Fruit fly (Drosophila melanogaster) whole organism, wandering third instar larva: ENCODE results near the gene RpS28-like.

Experiments
- Abd-B ChIP-seq: fragments of >200 bp; optimal IDR thresholded peaks from 2 replicates; lab custom pipeline; 2017; ENCODE audit warnings: missing biosample characterization, missing genetic modification characterization
- CG32264 ChIP-seq: fragments of 200-800 bp; sonication (Bioruptor generic); optimal IDR thresholded peaks from 2 replicates; lab custom pipeline; 2016; ENCODE audit warnings: missing biosample characterization, missing genetic modification characterization
- CrebA ChIP-seq: fragments of 200-800 bp; sonication (Bioruptor generic); optimal IDR thresholded peaks from 2 replicates; lab custom pipeline; 2016; ENCODE audit warnings: missing biosample characterization, mild to moderate bottlenecking, missing genetic modification characterization, borderline replicate concordance
- Dfd ChIP-seq: fragments of >200 bp; optimal IDR thresholded peaks from 2 replicates; lab custom pipeline; 2017; ENCODE audit warnings: missing biosample characterization, missing genetic modification characterization
- GATAd ChIP-seq: sonication (Bioruptor generic); optimal IDR thresholded peaks from 2 replicates; lab custom pipeline; 2016; ENCODE audit warnings: missing biosample characterization, missing genetic modification characterization
- HLH106 ChIP-seq: fragments of 200-800 bp; optimal IDR thresholded peaks from 3 replicates; lab custom pipeline; 2019; ENCODE audit warnings: missing biosample characterization, mild to moderate bottlenecking, missing genetic modification characterization, moderate library complexity
- Hnf4 ChIP-seq: fragments of 200-800 bp; sonication (Bioruptor generic); optimal IDR thresholded peaks from 2 replicates; lab custom pipeline; 2016; ENCODE audit warnings: missing biosample characterization, mild to moderate bottlenecking, missing genetic modification characterization
- Hr78 ChIP-seq: fragments of >200 bp; optimal IDR thresholded peaks from 2 replicates; lab custom pipeline; 2017; ENCODE audit warnings: missing biosample characterization, missing genetic modification characterization
- Hr83 ChIP-seq: fragments of 200-300 bp; sonication (Bioruptor generic); optimal IDR thresholded peaks from 2 replicates; lab custom pipeline; 2016; ENCODE audit warnings: missing biosample characterization, mild to moderate bottlenecking, missing genetic modification characterization, moderate library complexity; ENCODE audit not compliant: poor library complexity, severe bottlenecking
- Jra ChIP-seq: sonication (Bioruptor generic); optimal IDR thresholded peaks from 2 replicates; lab custom pipeline; 2016; ENCODE audit warnings: missing biosample characterization, missing genetic modification characterization
- N ChIP-seq: fragments of >200 bp; optimal IDR thresholded peaks from 2 replicates; lab custom pipeline; 2018; ENCODE audit warnings: missing biosample characterization, missing external identifiers, missing genetic modification characterization
- OdsH ChIP-seq: fragments of 200-800 bp; sonication (Bioruptor generic); optimal IDR thresholded peaks from 2 replicates; lab custom pipeline; 2016; ENCODE audit warnings: missing biosample characterization, mild to moderate bottlenecking, missing genetic modification characterization
- Rel ChIP-seq, 2 experiments: fragments of 200-800 bp; sonication (Bioruptor generic) in 1 of 2; optimal IDR thresholded peaks; 2 replicates in 1 of 2; 3 replicates in 1 of 2; lab custom pipeline; 2016 to 2019; ENCODE audit warnings: mild to moderate bottlenecking in 2 of 2, missing biosample characterization in 2 of 2, missing genetic modification characterization in 2 of 2, moderate library complexity in 1 of 2
- Sp1 ChIP-seq: fragments of 200-800 bp; sonication (Bioruptor generic); optimal IDR thresholded peaks from 3 replicates; lab custom pipeline; 2019; ENCODE audit warnings: missing biosample characterization, mild to moderate bottlenecking, missing genetic modification characterization, moderate library complexity
- Vsx2 ChIP-seq: fragments of 200-300, 225-300 bp; sonication (Bioruptor generic); optimal IDR thresholded peaks from 2 replicates; lab custom pipeline; 2018; ENCODE audit warnings: missing biosample characterization, missing genetic modification characterization; ENCODE audit not compliant: partially characterized antibody
- br ChIP-seq: fragments of 200-800 bp; sonication (Bioruptor generic); optimal IDR thresholded peaks from 2 replicates; lab custom pipeline; 2016; ENCODE audit warnings: missing biosample characterization, missing genetic modification characterization
- brk ChIP-seq: fragments of 200-800 bp; sonication (Bioruptor generic); optimal IDR thresholded peaks from 2 replicates; lab custom pipeline; 2016; ENCODE audit warnings: missing biosample characterization, mild to moderate bottlenecking, missing genetic modification characterization
- dl ChIP-seq, 2 experiments: fragments of 175-275, 200-275 bp in 1 of 2; fragments of 200-275 bp in 1 of 2; sonication (Bioruptor generic); optimal IDR thresholded peaks; lab custom pipeline; 2018; ENCODE audit warnings: mild to moderate bottlenecking in 2 of 2, missing biosample characterization in 2 of 2, missing genetic modification characterization in 2 of 2, moderate library complexity in 2 of 2; ENCODE audit not compliant: partially characterized antibody in 2 of 2, insufficient read depth in 1 of 2
- dmrt93B ChIP-seq: fragments of 200-800 bp; sonication (Bioruptor generic); optimal IDR thresholded peaks from 2 replicates; lab custom pipeline; 2018; ENCODE audit warnings: missing biosample characterization, mild to moderate bottlenecking, missing genetic modification characterization
- ey ChIP-seq: fragments of 200-800 bp; sonication (Bioruptor generic); optimal IDR thresholded peaks from 2 replicates; lab custom pipeline; 2016; ENCODE audit warnings: missing biosample characterization, missing genetic modification characterization
- foxo ChIP-seq, 2 experiments: fragments of 200-800 bp; sonication (Bioruptor generic); optimal IDR thresholded peaks; 2 replicates in 1 of 2; 3 replicates in 1 of 2; lab custom pipeline; 2016 to 2017; ENCODE audit warnings: missing biosample characterization in 2 of 2, missing genetic modification characterization in 2 of 2
- fru ChIP-seq: fragments of 200-800 bp; sonication (Bioruptor generic); optimal IDR thresholded peaks from 3 replicates; lab custom pipeline; 2016; ENCODE audit warnings: missing biosample characterization, mild to moderate bottlenecking, missing genetic modification characterization
- h ChIP-seq: fragments of 200-800 bp; sonication (Bioruptor generic); optimal IDR thresholded peaks from 3 replicates; lab custom pipeline; 2016; ENCODE audit warnings: missing biosample characterization, mild to moderate bottlenecking, missing genetic modification characterization
- jim ChIP-seq: fragments of 175-275, 200-325 bp; sonication (Bioruptor generic); optimal IDR thresholded peaks from 2 replicates; lab custom pipeline; 2016; ENCODE audit warnings: missing biosample characterization, mild to moderate bottlenecking, missing genetic modification characterization
- lola ChIP-seq: fragments of >200 bp; optimal IDR thresholded peaks from 2 replicates; lab custom pipeline; 2017; ENCODE audit warnings: missing biosample characterization, missing genetic modification characterization
- psq ChIP-seq: fragments of 200-800 bp; sonication (Bioruptor generic); optimal IDR thresholded peaks from 3 replicates; lab custom pipeline; 2017; ENCODE audit warnings: missing biosample characterization, mild to moderate bottlenecking, missing genetic modification characterization, moderate library complexity
- sage ChIP-seq: fragments of 200-800 bp; sonication (Bioruptor generic); optimal IDR thresholded peaks from 2 replicates; lab custom pipeline; 2016; ENCODE audit warnings: missing biosample characterization, mild to moderate bottlenecking, missing genetic modification characterization
- sv ChIP-seq: fragments of 200-800 bp; sonication (Bioruptor generic); optimal IDR thresholded peaks from 3 replicates; lab custom pipeline; 2016; ENCODE audit warnings: missing biosample characterization, missing genetic modification characterization
- tai ChIP-seq: sonication (Bioruptor generic); optimal IDR thresholded peaks from 2 replicates; lab custom pipeline; 2016; ENCODE audit warnings: missing biosample characterization, missing genetic modification characterization

The RpS28-like gene

dm6 chr2L:9452959-9453358, 16.4 kb downstream of the RpS28-like start:
- TF ChIP-seq sage (GFP tag; lab: Kevin White, UChicago): no peak
- TF ChIP-seq tai: no peak
- TF ChIP-seq ey: no peak
- TF ChIP-seq Hr78: no peak
- TF ChIP-seq Rel (GFP tag; optimal IDR thresholded peaks at IDR 0.05; lab: Kevin White, UChicago): no peak
- TF ChIP-seq Rel (tag; optimal IDR thresholded peaks at IDR 0.05; lab: Kevin White, UChicago): no peak
- no peak for TF ChIP-seq Vsx2
- no peak for TF ChIP-seq Dfd
- TF ChIP-seq CrebA (GFP tag; lab: Kevin White, UChicago): no peak
- no peak for TF ChIP-seq GATAd (GFP tag; lab: Kevin White, UChicago)
- no peak for TF ChIP-seq CG32264 (GFP tag; lab: Kevin White, UChicago)
- no peak for TF ChIP-seq Abd-B (GFP tag; lab: Kevin White, UChicago)
- no peak for TF ChIP-seq brk (GFP tag; lab: Kevin White, UChicago)
- TF ChIP-seq br (GFP tag; lab: Kevin White, UChicago): no peak
- no peak for TF ChIP-seq dl (GFP tag; optimal IDR thresholded peaks at IDR 0.05; lab: Kevin White, UChicago; ENCODE audit: insufficient read depth in 1 of 2, partially characterized antibody in 2 of 2)
- TF ChIP-seq Jra (GFP tag; lab: Kevin White, UChicago): no peak
- no peak for TF ChIP-seq lola
- TF ChIP-seq jim: no peak
- TF ChIP-seq psq (GFP tag; lab: Kevin White, UChicago): no peak

dm6 chr2L:9454369-9455054, 17.9 kb downstream of the RpS28-like start:
- no peak for TF ChIP-seq foxo (GFP tag; optimal IDR thresholded peaks at IDR 0.05; lab: Kevin White, UChicago)
- TF ChIP-seq Abd-B (GFP tag; lab: Kevin White, UChicago): no peak

dm6 chr2L:9455157-9455556, 18.6 kb downstream of the RpS28-like start:
- TF ChIP-seq sv (GFP tag; lab: Kevin White, UChicago) (no peak), Hnf4 (no peak), ey (no peak), foxo (GFP tag; optimal IDR thresholded peaks at IDR 0.05; lab: Kevin White, UChicago) (no peak), Jra (GFP tag; lab: Kevin White, UChicago) (no peak)

- TF ChIP-seq dl (GFP tag; optimal IDR thresholded peaks at IDR 0.05; lab: Kevin White, UChicago; ENCODE audit: insufficient read depth in 1 of 2, partially characterized antibody in 2 of 2): no peak
- no peak for TF ChIP-seq dmrt93B
- TF ChIP-seq CrebA (GFP tag; lab: Kevin White, UChicago): no peak
- no peak for TF ChIP-seq Hr78
- TF ChIP-seq ey: no peak
- TF ChIP-seq jim: no peak
- TF ChIP-seq Abd-B (GFP tag; lab: Kevin White, UChicago): no peak
- no peak for TF ChIP-seq GATAd (GFP tag; lab: Kevin White, UChicago)
- no peak for TF ChIP-seq psq (GFP tag; lab: Kevin White, UChicago)
- TF ChIP-seq HLH106: no peak
- TF ChIP-seq fru (GFP tag; lab: Kevin White, UChicago): no peak
- TF ChIP-seq Hnf4: no peak
- TF ChIP-seq lola: no peak
- no peak for TF ChIP-seq sv (GFP tag; lab: Kevin White, UChicago)
- no peak for TF ChIP-seq N (GFP tag; lab: Kevin White, UChicago)
- no peak for TF ChIP-seq OdsH (GFP tag; lab: Kevin White, UChicago)
- TF ChIP-seq, all 38 proteins: peak for 0
These were observed 20.9 kb downstream of the RpS28-like start for dm6 chr2L:9457456-9457855.

- TF ChIP-seq Sp1 (GFP tag; lab: Kevin White, UChicago) (peak; percentile 7), HLH106 (no peak), br (GFP tag; lab: Kevin White, UChicago) (peak; percentile 45), jim (peak; percentile 33), h (peak; percentile 7), Hr83 (GFP tag; lab: Kevin White, UChicago) (no peak), brk (GFP tag; lab: Kevin White, UChicago) (no peak), Dfd (no peak)
- TF ChIP-seq, all 38 proteins: peak for 4
These were observed 21.3 kb downstream of the RpS28-like start for dm6 chr2L:9457865-9458264.
